Worm (Caenorhabditis elegans) whole organism, L3 larva: ENCODE data around the gene irld-65.
A peak's percentile ranks its signal among the peaks of the same experiment; 100 is the strongest.

ENCODE experiments used
- R02D3.7 ChIP-seq: fragments of 150-350 bp; optimal IDR thresholded peaks from 2 replicates; lab custom pipeline; 2014; ENCODE audit warnings: missing biosample characterization, missing genetic modification characterization
- ZK546.5 ChIP-seq: sonication (generic microtip); optimal IDR thresholded peaks from 2 replicates; lab custom pipeline; 2017; ENCODE audit warnings: missing biosample characterization, missing genetic modification characterization
- ama-1 ChIP-seq: fragments of 150-350 bp; optimal IDR thresholded peaks from 2 replicates; lab custom pipeline; 2018
- ceh-16 ChIP-seq: sonication (generic microtip); optimal IDR thresholded peaks from 2 replicates; lab custom pipeline; 2017; ENCODE audit warnings: missing biosample characterization, missing genetic modification characterization
- ceh-28 ChIP-seq: fragments of 150-350 bp; optimal IDR thresholded peaks from 2 replicates; lab custom pipeline; 2014; ENCODE audit warnings: missing biosample characterization, missing genetic modification reagents, missing genetic modification characterization
- ceh-82 ChIP-seq: fragments of 150-350 bp; optimal IDR thresholded peaks from 2 replicates; lab custom pipeline; 2014; ENCODE audit warnings: missing biosample characterization, missing genetic modification characterization
- ceh-9 ChIP-seq: sonication (generic microtip); optimal IDR thresholded peaks from 2 replicates; lab custom pipeline; 2018; ENCODE audit warnings: missing biosample characterization, missing genetic modification characterization
- daf-12 ChIP-seq: fragments of 150-350 bp; optimal IDR thresholded peaks from 2 replicates; lab custom pipeline; 2014; ENCODE audit warnings: missing biosample characterization, missing genetic modification reagents, missing genetic modification characterization
- egl-5 ChIP-seq: fragments of 150-350 bp; optimal IDR thresholded peaks from 2 replicates; lab custom pipeline; 2017; ENCODE audit warnings: missing biosample characterization, missing genetic modification reagents, missing genetic modification characterization, inconsistent platforms
- elt-1 ChIP-seq: fragments of 150-350 bp; optimal IDR thresholded peaks from 2 replicates; lab custom pipeline; 2014; ENCODE audit warnings: missing biosample characterization, missing genetic modification characterization
- elt-2 ChIP-seq: sonication (generic microtip); optimal IDR thresholded peaks from 2 replicates; lab custom pipeline; 2016; ENCODE audit warnings: missing genetic modification reagents, mild to moderate bottlenecking, missing genetic modification characterization, missing compliant biosample characterization
- elt-3 ChIP-seq, 3 experiments: fragments of 150-350 bp in 1 of 3; sonication (generic microtip) in 2 of 3; optimal IDR thresholded peaks; 2 replicates in 2 of 3; 4 replicates in 1 of 3; lab custom pipeline; 2014 to 2017; ENCODE audit warnings: missing biosample characterization in 3 of 3, missing genetic modification characterization in 3 of 3
- eor-1 ChIP-seq, 2 experiments: fragments of 150-350 bp; optimal IDR thresholded peaks; 2 replicates each; lab custom pipeline; 2014 to 2018; ENCODE audit warnings: missing biosample characterization in 2 of 2, missing genetic modification characterization in 2 of 2
- fkh-10 ChIP-seq: sonication (generic microtip); optimal IDR thresholded peaks from 2 replicates; lab custom pipeline; 2017; ENCODE audit warnings: missing biosample characterization, missing genetic modification reagents, missing genetic modification characterization
- fkh-2 ChIP-seq: fragments of 150-350 bp; optimal IDR thresholded peaks from 2 replicates; lab custom pipeline; 2014; ENCODE audit warnings: missing biosample characterization, missing genetic modification reagents, missing genetic modification characterization
- jun-1 ChIP-seq: fragments of 150-350 bp; optimal IDR thresholded peaks from 2 replicates; lab custom pipeline; 2014; ENCODE audit warnings: missing biosample characterization, missing genetic modification reagents, missing genetic modification characterization
- lin-15B ChIP-seq: fragments of 150-350 bp; optimal IDR thresholded peaks from 2 replicates; lab custom pipeline; 2014; ENCODE audit warnings: missing biosample characterization, missing genetic modification characterization
- lin-39 ChIP-seq: fragments of 150-350 bp; optimal IDR thresholded peaks from 2 replicates; lab custom pipeline; 2018; ENCODE audit warnings: missing biosample characterization, missing genetic modification reagents, missing genetic modification characterization
- lsy-12 ChIP-seq: sonication (generic microtip); optimal IDR thresholded peaks from 2 replicates; lab custom pipeline; 2016; ENCODE audit warnings: mild to moderate bottlenecking, missing genetic modification characterization, missing compliant biosample characterization
- mdl-1 ChIP-seq: fragments of 150-350 bp; optimal IDR thresholded peaks from 2 replicates; lab custom pipeline; 2014; ENCODE audit warnings: missing biosample characterization, missing genetic modification characterization
- mml-1 ChIP-seq: fragments of 150-350 bp; sonication (generic microtip); optimal IDR thresholded peaks from 3 replicates; lab custom pipeline; 2014; ENCODE audit warnings: missing biosample characterization, missing genetic modification characterization
- nfya-1 ChIP-seq: sonication (generic microtip); optimal IDR thresholded peaks from 2 replicates; lab custom pipeline; 2017; ENCODE audit warnings: missing genetic modification characterization, mild to moderate bottlenecking, missing compliant biosample characterization, antibody characterized with exemption, moderate library complexity; ENCODE audit not compliant: insufficient read depth
- nhr-11 ChIP-seq: fragments of 150-350 bp; optimal IDR thresholded peaks from 2 replicates; lab custom pipeline; 2014; ENCODE audit warnings: missing biosample characterization, missing genetic modification characterization
- nhr-12 ChIP-seq: fragments of 150-350 bp; optimal IDR thresholded peaks from 2 replicates; lab custom pipeline; 2014; ENCODE audit warnings: missing biosample characterization, missing genetic modification characterization
- nhr-25 ChIP-seq: sonication (generic microtip); optimal IDR thresholded peaks from 2 replicates; lab custom pipeline; 2017; ENCODE audit warnings: missing biosample characterization, missing genetic modification characterization
- nhr-67 ChIP-seq: fragments of 150-350 bp; optimal IDR thresholded peaks from 2 replicates; lab custom pipeline; 2014; ENCODE audit warnings: missing biosample characterization, missing genetic modification characterization
- nhr-77 ChIP-seq: fragments of 150-350 bp; optimal IDR thresholded peaks from 2 replicates; lab custom pipeline; 2014; ENCODE audit warnings: missing biosample characterization, missing genetic modification characterization
- pha-4 ChIP-seq: fragments of 150-350 bp; optimal IDR thresholded peaks from 2 replicates; lab custom pipeline; 2014; ENCODE audit warnings: missing biosample characterization, missing genetic modification reagents, missing genetic modification characterization
- pqm-1 ChIP-seq: fragments of 150-350 bp; optimal IDR thresholded peaks from 2 replicates; lab custom pipeline; 2017; ENCODE audit warnings: missing biosample characterization, missing genetic modification characterization, inconsistent platforms
- sea-2 ChIP-seq: fragments of 150-350 bp; sonication (generic microtip); optimal IDR thresholded peaks from 4 replicates; lab custom pipeline; 2014; ENCODE audit warnings: missing biosample characterization, missing genetic modification reagents, missing genetic modification characterization
- tbx-2 ChIP-seq: sonication (generic microtip); optimal IDR thresholded peaks from 2 replicates; lab custom pipeline; 2016; ENCODE audit warnings: mild to moderate bottlenecking, missing genetic modification characterization, missing compliant biosample characterization
- unc-39 ChIP-seq: sonication (generic microtip); optimal IDR thresholded peaks from 4 replicates; lab custom pipeline; 2017; ENCODE audit warnings: missing biosample characterization, missing genetic modification characterization
- unc-62 ChIP-seq: fragments of 150-350 bp; sonication (generic microtip); optimal IDR thresholded peaks from 4 replicates; lab custom pipeline; 2014; ENCODE audit warnings: missing biosample characterization, missing genetic modification reagents, missing genetic modification characterization
- zag-1 ChIP-seq: fragments of 150-350 bp; optimal IDR thresholded peaks from 2 replicates; lab custom pipeline; 2014; ENCODE audit warnings: missing biosample characterization, missing genetic modification characterization
- ztf-11 ChIP-seq: fragments of 150-350 bp; optimal IDR thresholded peaks from 2 replicates; lab custom pipeline; 2014; ENCODE audit warnings: missing biosample characterization, missing genetic modification characterization
- ztf-4 ChIP-seq: fragments of 150-350 bp; optimal IDR thresholded peaks from 2 replicates; lab custom pipeline; 2014; ENCODE audit warnings: missing biosample characterization, missing genetic modification characterization

irld-65 gene

ce11 chrII:2973940-2974402, 36.2 kb upstream of the irld-65 start (continued):
- TF ChIP-seq nhr-11 (tag; lab: Kevin White, UChicago) (peak; percentile 81), nfya-1 (tag; lab: Kevin White, UChicago) (peak; percentile 95), unc-62 (GFP tag; lab: Kevin White, UChicago) (peak; percentile 78), pha-4 (peak; percentile 97), lin-15B (tag; lab: Kevin White, UChicago) (peak; percentile 63), jun-1 (peak; percentile 98), nhr-77 (tag; lab: Kevin White, UChicago) (no peak), elt-3 (tag; optimal IDR thresholded peaks at IDR 0.05; lab: Kevin White, UChicago) (peak in 2 of 3 experiments; percentile 1 to 37), egl-5 (peak; percentile 74), elt-1 (tag; lab: Kevin White, UChicago) (peak; percentile 84), pqm-1 (tag; lab: Kevin White, UChicago) (peak; percentile 84), daf-12 (peak; percentile 60), nhr-12 (no peak), R02D3.7 (peak; percentile 78), eor-1 (tag; optimal IDR thresholded peaks at IDR 0.05; lab: Kevin White, UChicago) (peak in 1 of 2 experiments; percentile 83), unc-39 (tag; lab: Kevin White, UChicago) (no peak), elt-2 (peak; percentile 87)

ce11 chrII:2967064-2967463, 29.3 kb upstream of the irld-65 start:
- TF ChIP-seq pha-4 (peak; percentile 95), ztf-4 (tag; lab: Kevin White, UChicago) (no peak), nfya-1 (tag; lab: Kevin White, UChicago) (peak; percentile 10), ceh-16 (tag; lab: Kevin White, UChicago) (no peak), fkh-2 (no peak)

ce11 chrII:2966350-2966749, 28.6 kb upstream of the irld-65 start:
- TF ChIP-seq pha-4 (no peak), tbx-2 (tag; lab: Kevin White, UChicago) (no peak), unc-62 (GFP tag; lab: Kevin White, UChicago) (no peak), ceh-82 (no peak), nhr-77 (tag; lab: Kevin White, UChicago) (no peak), nhr-25 (tag; lab: Kevin White, UChicago) (no peak), jun-1 (no peak), mdl-1 (tag; lab: Kevin White, UChicago) (no peak), ceh-28 (tag; lab: Kevin White, UChicago) (no peak), R02D3.7 (no peak), ceh-9 (no peak), sea-2 (GFP tag; lab: Kevin White, UChicago) (no peak)

ce11 chrII:2965215-2965998, 27.7 kb upstream of the irld-65 start:
- TF ChIP-seq elt-2 (no peak), jun-1 (no peak), lin-39 (tag; lab: Kevin White, UChicago) (no peak), fkh-2 (no peak), lsy-12 (no peak), pqm-1 (tag; lab: Kevin White, UChicago) (no peak), nhr-12 (no peak), fkh-10 (GFP tag; lab: Kevin White, UChicago) (no peak), nhr-11 (tag; lab: Kevin White, UChicago) (no peak), nfya-1 (tag; lab: Kevin White, UChicago) (no peak), nhr-67 (tag; lab: Kevin White, UChicago) (no peak), ztf-11 (tag; lab: Kevin White, UChicago) (no peak), unc-62 (GFP tag; lab: Kevin White, UChicago) (no peak), tbx-2 (tag; lab: Kevin White, UChicago) (no peak), zag-1 (tag; lab: Kevin White, UChicago) (no peak), ceh-16 (tag; lab: Kevin White, UChicago) (no peak)

- TF ChIP-seq mml-1 (tag; lab: Kevin White, UChicago) = no peak
- no peak for TF ChIP-seq fkh-10 (GFP tag; lab: Kevin White, UChicago)
- no peak for TF ChIP-seq ama-1 (lab: Kevin White, UChicago)
- no peak for TF ChIP-seq ZK546.5 (tag; lab: Kevin White, UChicago)
- TF ChIP-seq ceh-82 = no peak
These were observed 25.9 kb upstream of the irld-65 start for ce11 chrII:2963619-2964018.
